Worm (Caenorhabditis elegans) whole organism, L3 larva: ENCODE measurements around the gene K09F6.10.
A peak's percentile ranks its signal among the peaks of the same experiment; 100 is the strongest.

Source experiments
- ZK546.5 ChIP-seq: sonication (generic microtip); optimal IDR thresholded peaks from 2 replicates; lab custom pipeline; 2017; ENCODE audit warnings: missing biosample characterization, missing genetic modification characterization
- aly-2 ChIP-seq: fragments of 150-350 bp; optimal IDR thresholded peaks from 2 replicates; lab custom pipeline; 2014; ENCODE audit warnings: missing biosample characterization, missing genetic modification characterization
- ama-1 ChIP-seq: fragments of 150-350 bp; optimal IDR thresholded peaks from 2 replicates; lab custom pipeline; 2018
- ceh-16 ChIP-seq: sonication (generic microtip); optimal IDR thresholded peaks from 2 replicates; lab custom pipeline; 2017; ENCODE audit warnings: missing biosample characterization, missing genetic modification characterization
- ceh-28 ChIP-seq: fragments of 150-350 bp; optimal IDR thresholded peaks from 2 replicates; lab custom pipeline; 2014; ENCODE audit warnings: missing biosample characterization, missing genetic modification reagents, missing genetic modification characterization
- ceh-82 ChIP-seq: fragments of 150-350 bp; optimal IDR thresholded peaks from 2 replicates; lab custom pipeline; 2014; ENCODE audit warnings: missing biosample characterization, missing genetic modification characterization
- daf-12 ChIP-seq: fragments of 150-350 bp; optimal IDR thresholded peaks from 2 replicates; lab custom pipeline; 2014; ENCODE audit warnings: missing biosample characterization, missing genetic modification reagents, missing genetic modification characterization
- egl-27 ChIP-seq: sonication (generic microtip); optimal IDR thresholded peaks from 4 replicates; lab custom pipeline; 2017; ENCODE audit warnings: missing biosample characterization, missing genetic modification reagents, missing genetic modification characterization
- egl-5 ChIP-seq: fragments of 150-350 bp; optimal IDR thresholded peaks from 2 replicates; lab custom pipeline; 2017; ENCODE audit warnings: missing biosample characterization, missing genetic modification reagents, missing genetic modification characterization, inconsistent platforms
- elt-1 ChIP-seq: fragments of 150-350 bp; optimal IDR thresholded peaks from 2 replicates; lab custom pipeline; 2014; ENCODE audit warnings: missing biosample characterization, missing genetic modification characterization
- elt-2 ChIP-seq: sonication (generic microtip); optimal IDR thresholded peaks from 2 replicates; lab custom pipeline; 2016; ENCODE audit warnings: missing genetic modification reagents, mild to moderate bottlenecking, missing genetic modification characterization, missing compliant biosample characterization
- elt-3 ChIP-seq, 3 experiments: fragments of 150-350 bp in 1 of 3; sonication (generic microtip) in 2 of 3; optimal IDR thresholded peaks; 2 replicates in 2 of 3; 4 replicates in 1 of 3; lab custom pipeline; 2014 to 2017; ENCODE audit warnings: missing biosample characterization in 3 of 3, missing genetic modification characterization in 3 of 3
- eor-1 ChIP-seq, 2 experiments: fragments of 150-350 bp; optimal IDR thresholded peaks; 2 replicates each; lab custom pipeline; 2014 to 2018; ENCODE audit warnings: missing biosample characterization in 2 of 2, missing genetic modification characterization in 2 of 2
- fkh-10 ChIP-seq: sonication (generic microtip); optimal IDR thresholded peaks from 2 replicates; lab custom pipeline; 2017; ENCODE audit warnings: missing biosample characterization, missing genetic modification reagents, missing genetic modification characterization
- fkh-2 ChIP-seq: fragments of 150-350 bp; optimal IDR thresholded peaks from 2 replicates; lab custom pipeline; 2014; ENCODE audit warnings: missing biosample characterization, missing genetic modification reagents, missing genetic modification characterization
- hmg-11 ChIP-seq: sonication (generic microtip); optimal IDR thresholded peaks from 2 replicates; lab custom pipeline; 2016; ENCODE audit warnings: missing genetic modification characterization, missing compliant biosample characterization
- jun-1 ChIP-seq: fragments of 150-350 bp; optimal IDR thresholded peaks from 2 replicates; lab custom pipeline; 2014; ENCODE audit warnings: missing biosample characterization, missing genetic modification reagents, missing genetic modification characterization
- lin-15B ChIP-seq: fragments of 150-350 bp; optimal IDR thresholded peaks from 2 replicates; lab custom pipeline; 2014; ENCODE audit warnings: missing biosample characterization, missing genetic modification characterization
- lin-39 ChIP-seq: fragments of 150-350 bp; optimal IDR thresholded peaks from 2 replicates; lab custom pipeline; 2018; ENCODE audit warnings: missing biosample characterization, missing genetic modification reagents, missing genetic modification characterization
- mml-1 ChIP-seq: fragments of 150-350 bp; sonication (generic microtip); optimal IDR thresholded peaks from 3 replicates; lab custom pipeline; 2014; ENCODE audit warnings: missing biosample characterization, missing genetic modification characterization
- nfya-1 ChIP-seq: sonication (generic microtip); optimal IDR thresholded peaks from 2 replicates; lab custom pipeline; 2017; ENCODE audit warnings: missing genetic modification characterization, mild to moderate bottlenecking, missing compliant biosample characterization, antibody characterized with exemption, moderate library complexity; ENCODE audit not compliant: insufficient read depth
- nhr-11 ChIP-seq: fragments of 150-350 bp; optimal IDR thresholded peaks from 2 replicates; lab custom pipeline; 2014; ENCODE audit warnings: missing biosample characterization, missing genetic modification characterization
- nhr-12 ChIP-seq: fragments of 150-350 bp; optimal IDR thresholded peaks from 2 replicates; lab custom pipeline; 2014; ENCODE audit warnings: missing biosample characterization, missing genetic modification characterization
- nhr-23 ChIP-seq: fragments of 150-350 bp; optimal IDR thresholded peaks from 2 replicates; lab custom pipeline; 2014; ENCODE audit warnings: missing biosample characterization, missing genetic modification reagents, missing genetic modification characterization
- nhr-25 ChIP-seq: sonication (generic microtip); optimal IDR thresholded peaks from 2 replicates; lab custom pipeline; 2017; ENCODE audit warnings: missing biosample characterization, missing genetic modification characterization
- nhr-28 ChIP-seq: fragments of 150-350 bp; optimal IDR thresholded peaks from 2 replicates; lab custom pipeline; 2014; ENCODE audit warnings: missing biosample characterization, missing genetic modification characterization
- nhr-43 ChIP-seq: sonication (generic microtip); optimal IDR thresholded peaks from 2 replicates; lab custom pipeline; 2016; ENCODE audit warnings: mild to moderate bottlenecking, missing genetic modification characterization, missing compliant biosample characterization; ENCODE audit not compliant: poor library complexity, severe bottlenecking
- nhr-76 ChIP-seq: fragments of 150-350 bp; sonication (generic microtip); optimal IDR thresholded peaks from 5 replicates; lab custom pipeline; 2014; ENCODE audit warnings: missing biosample characterization, missing genetic modification characterization
- pha-4 ChIP-seq: fragments of 150-350 bp; optimal IDR thresholded peaks from 2 replicates; lab custom pipeline; 2014; ENCODE audit warnings: missing biosample characterization, missing genetic modification reagents, missing genetic modification characterization
- pqm-1 ChIP-seq: fragments of 150-350 bp; optimal IDR thresholded peaks from 2 replicates; lab custom pipeline; 2017; ENCODE audit warnings: missing biosample characterization, missing genetic modification characterization, inconsistent platforms
- sea-2 ChIP-seq: fragments of 150-350 bp; sonication (generic microtip); optimal IDR thresholded peaks from 4 replicates; lab custom pipeline; 2014; ENCODE audit warnings: missing biosample characterization, missing genetic modification reagents, missing genetic modification characterization
- skn-1 ChIP-seq: fragments of 150-350 bp; optimal IDR thresholded peaks from 2 replicates; lab custom pipeline; 2014; ENCODE audit warnings: missing biosample characterization, missing genetic modification characterization
- snpc-4 ChIP-seq: fragments of 150-350 bp; optimal IDR thresholded peaks from 2 replicates; lab custom pipeline; 2014; ENCODE audit warnings: missing biosample characterization, missing genetic modification characterization
- tbx-2 ChIP-seq: sonication (generic microtip); optimal IDR thresholded peaks from 2 replicates; lab custom pipeline; 2016; ENCODE audit warnings: mild to moderate bottlenecking, missing genetic modification characterization, missing compliant biosample characterization
- unc-39 ChIP-seq: sonication (generic microtip); optimal IDR thresholded peaks from 4 replicates; lab custom pipeline; 2017; ENCODE audit warnings: missing biosample characterization, missing genetic modification characterization
- zag-1 ChIP-seq: fragments of 150-350 bp; optimal IDR thresholded peaks from 2 replicates; lab custom pipeline; 2014; ENCODE audit warnings: missing biosample characterization, missing genetic modification characterization
- ztf-11 ChIP-seq: fragments of 150-350 bp; optimal IDR thresholded peaks from 2 replicates; lab custom pipeline; 2014; ENCODE audit warnings: missing biosample characterization, missing genetic modification characterization

K09F6.10 gene

ce11 chrII:2306741-2307140 lies 18.1 kb upstream of the K09F6.10 start, which contains the start of gene B0281.3:
Gene B0281.3 (plus strand): TSS chrII:2307041.
- TF ChIP-seq jun-1 (tag; lab: Kevin White, UChicago), result no peak

- TF ChIP-seq pqm-1 (peak; percentile 59), elt-2 (tag; lab: Kevin White, UChicago) (peak; percentile 56), zag-1 (tag; lab: Kevin White, UChicago) (no peak)
Observed at ce11 chrII:2305507-2305906, 16.8 kb upstream of the K09F6.10 start.

- TF ChIP-seq egl-5 (no peak), eor-1 (tag; optimal IDR thresholded peaks at IDR 0.05; lab: Kevin White, UChicago) (no peak), nhr-43 (tag; lab: Kevin White, UChicago) (no peak), nfya-1 (tag; lab: Kevin White, UChicago) (no peak), fkh-2 (tag; lab: Kevin White, UChicago) (no peak), lin-15B (tag; lab: Kevin White, UChicago) (no peak), snpc-4 (tag; lab: Kevin White, UChicago) (no peak), nhr-28 (tag; lab: Kevin White, UChicago) (no peak), hmg-11 (tag; lab: Kevin White, UChicago) (no peak), ztf-11 (tag; lab: Kevin White, UChicago) (no peak), ceh-28 (tag; lab: Kevin White, UChicago) (no peak), pha-4 (tag; lab: Kevin White, UChicago) (no peak), sea-2 (GFP tag; lab: Kevin White, UChicago) (no peak)
Observed at ce11 chrII:2304575-2304974, 15.9 kb upstream of the K09F6.10 start.

- TF ChIP-seq elt-2 (tag; lab: Kevin White, UChicago), result no peak
- TF ChIP-seq aly-2 (tag; lab: Kevin White, UChicago), result no peak
- no peak for TF ChIP-seq daf-12 (tag; lab: Kevin White, UChicago)
- TF ChIP-seq mml-1 (tag; lab: Kevin White, UChicago), result no peak
- no peak for TF ChIP-seq ceh-16 (tag; lab: Kevin White, UChicago)
- TF ChIP-seq nhr-25, result no peak
Observed at ce11 chrII:2302330-2302729, 13.6 kb upstream of the K09F6.10 start, which contains the start of gene B0281.6. Gene B0281.6 (minus strand): TSS chrII:2302430.

ce11 chrII:2300861-2301260 lies 12.2 kb upstream of the K09F6.10 start, which contains the start of gene B0281.5:
Gene B0281.5 (minus strand): TSS chrII:2300961.
- no peak for TF ChIP-seq egl-5
- no peak for TF ChIP-seq nhr-12 (tag; lab: Kevin White, UChicago)
- TF ChIP-seq aly-2 (tag; lab: Kevin White, UChicago), result no peak
- TF ChIP-seq ceh-16 (tag; lab: Kevin White, UChicago), result no peak
- TF ChIP-seq egl-27 (tag; lab: Kevin White, UChicago), result no peak
- no peak for TF ChIP-seq nhr-28 (tag; lab: Kevin White, UChicago)
- no peak for TF ChIP-seq pha-4 (tag; lab: Kevin White, UChicago)
- TF ChIP-seq fkh-2 (tag; lab: Kevin White, UChicago), result no peak
- TF ChIP-seq lin-39, result no peak
- TF ChIP-seq unc-39 (tag; lab: Kevin White, UChicago), result no peak
- no peak for TF ChIP-seq ZK546.5 (tag; lab: Kevin White, UChicago)
- no peak for TF ChIP-seq elt-1 (tag; lab: Kevin White, UChicago)
- no peak for TF ChIP-seq ceh-82
- TF ChIP-seq, all 47 proteins: peak for 0

- no peak for TF ChIP-seq nhr-11 (tag; lab: Kevin White, UChicago)
- TF ChIP-seq skn-1 (tag; lab: Kevin White, UChicago), result no peak
- no peak for TF ChIP-seq elt-1 (tag; lab: Kevin White, UChicago)
- no peak for TF ChIP-seq hmg-11 (tag; lab: Kevin White, UChicago)
- no peak for TF ChIP-seq nhr-76 (tag; lab: Kevin White, UChicago)
- TF ChIP-seq lin-39, result no peak
- no peak for TF ChIP-seq sea-2 (GFP tag; lab: Kevin White, UChicago)
- no peak for TF ChIP-seq elt-3 (tag; optimal IDR thresholded peaks at IDR 0.05; lab: Kevin White, UChicago)
- no peak for TF ChIP-seq ama-1 (lab: Kevin White, UChicago)
- TF ChIP-seq tbx-2 (tag; lab: Kevin White, UChicago), result no peak
- no peak for TF ChIP-seq nfya-1 (tag; lab: Kevin White, UChicago)
- no peak for TF ChIP-seq nhr-23
- no peak for TF ChIP-seq fkh-10 (GFP tag; lab: Kevin White, UChicago)
- no peak for TF ChIP-seq fkh-2 (tag; lab: Kevin White, UChicago)
- no peak for TF ChIP-seq nhr-25
- TF ChIP-seq ceh-16 (tag; lab: Kevin White, UChicago), result no peak
Observed at ce11 chrII:2298742-2299141, 10.1 kb upstream of the K09F6.10 start, which contains the start of gene B0281.4. Gene B0281.4 (minus strand): TSS chrII:2298842.
